Worm (Caenorhabditis elegans): Measurements from ENCODE around the gene Y48A6C.8.

- TF ChIP-seq F39B2.1 (GFP tag; IDR thresholded peaks at IDR 0.05) (no peak), efl-1 (GFP tag; optimal IDR thresholded peaks at IDR 0.05) (no peak), pha-4 (tag; optimal IDR thresholded peaks at IDR 0.05) (no peak), Y67H2A.10 (GFP tag; conservative IDR thresholded peaks at IDR 0.05) (no peak), ama-1 (optimal IDR thresholded peaks at IDR 0.05) (no peak), ama-1 (GFP tag; optimal IDR thresholded peaks at IDR 0.05) (no peak), madf-3 (GFP tag; IDR thresholded peaks at IDR 0.05) (no peak), egrh-3 (GFP tag; IDR thresholded peaks at IDR 0.05) (no peak), ztf-25 (GFP tag; IDR thresholded peaks at IDR 0.05) (no peak)
These were observed 43.1 kb upstream of the Y48A6C.8 start for ce11 chrIII:11170509-11170908.
